Worm (Caenorhabditis elegans) whole organism, L4 larva: ENCODE results near the gene art-1.
"Not testable (repeated sequence)": the region's sequence is repeated elsewhere in the genome, so short reads cannot be mapped to it uniquely, and the experiment has no call there.

Experiments
- F37D6.2 ChIP-seq: sonication (generic microtip); optimal IDR thresholded peaks from 2 replicates; lab custom pipeline; 2016; ENCODE audit warnings: mild to moderate bottlenecking, missing genetic modification characterization, missing compliant biosample characterization
- hlh-11 ChIP-seq: fragments of 200-800 bp; sonication (Bioruptor generic); optimal IDR thresholded peaks from 2 replicates; lab custom pipeline; 2018; ENCODE audit warnings: mild to moderate bottlenecking, missing genetic modification characterization, missing compliant biosample characterization
- jun-1 ChIP-seq: fragments of 150-350 bp; optimal IDR thresholded peaks from 2 replicates; lab custom pipeline; 2014; ENCODE audit warnings: missing biosample characterization, missing genetic modification reagents, missing genetic modification characterization
- zfp-2 ChIP-seq: sonication (generic microtip); optimal IDR thresholded peaks from 2 replicates; lab custom pipeline; 2016; ENCODE audit warnings: mild to moderate bottlenecking, missing genetic modification characterization, missing compliant biosample characterization

ce11 chrII:7001405-7001804, 29.4 kb upstream of the art-1 start:
- not testable (repeated sequence) for TF ChIP-seq zfp-2; jun-1 (tag; lab: Kevin White, UChicago); F37D6.2 (tag; lab: Kevin White, UChicago)
- peak; percentile 30 for TF ChIP-seq hlh-11 (tag; lab: Kevin White, UChicago)
